Worm (Caenorhabditis elegans) whole organism, mixed stage, embryonic: ENCODE results near the gene D1014.5.

Experiments
- M03D4.4 ChIP-seq: sonication (generic microtip); optimal IDR thresholded peaks from 2 replicates; lab custom pipeline; 2017; ENCODE audit warnings: mild to moderate bottlenecking, missing genetic modification characterization, missing compliant biosample characterization
- bed-3 ChIP-seq: fragments of 200-800 bp; sonication (Bioruptor generic); optimal IDR thresholded peaks from 3 replicates; lab custom pipeline; 2018; ENCODE audit warnings: mild to moderate bottlenecking, missing genetic modification characterization, moderate library complexity, missing compliant biosample characterization
- blmp-1 ChIP-seq: fragments of 150-350 bp; optimal IDR thresholded peaks from 2 replicates; lab custom pipeline; 2014; ENCODE audit warnings: missing biosample characterization, missing genetic modification characterization
- ceh-39 ChIP-seq: fragments of 150-350 bp; optimal IDR thresholded peaks from 2 replicates; lab custom pipeline; 2014; ENCODE audit warnings: missing biosample characterization, missing genetic modification characterization
- ceh-43 ChIP-seq: fragments of 200-800 bp; sonication (Bioruptor generic); optimal IDR thresholded peaks from 2 replicates; lab custom pipeline; 2018; ENCODE audit warnings: mild to moderate bottlenecking, missing genetic modification characterization, moderate library complexity, missing compliant biosample characterization
- ceh-83 ChIP-seq: fragments of 200-800 bp; sonication (Bioruptor generic); optimal IDR thresholded peaks from 2 replicates; lab custom pipeline; 2018; ENCODE audit warnings: mild to moderate bottlenecking, missing genetic modification characterization, missing compliant biosample characterization
- ces-1 ChIP-seq: fragments of 150-350 bp; optimal IDR thresholded peaks from 2 replicates; lab custom pipeline; 2014; ENCODE audit warnings: missing biosample characterization, missing genetic modification reagents, missing genetic modification characterization
- cnd-1 ChIP-seq: fragments of 200-800 bp; sonication (Bioruptor generic); optimal IDR thresholded peaks from 2 replicates; lab custom pipeline; 2018; ENCODE audit warnings: mild to moderate bottlenecking, missing genetic modification characterization, missing compliant biosample characterization
- drap-1 ChIP-seq: fragments of 200-800 bp; sonication (Bioruptor generic); optimal IDR thresholded peaks from 3 replicates; lab custom pipeline; 2018; ENCODE audit warnings: mild to moderate bottlenecking, missing genetic modification characterization, missing compliant biosample characterization
- elt-1 ChIP-seq: sonication (generic microtip); optimal IDR thresholded peaks from 2 replicates; lab custom pipeline; 2017; ENCODE audit warnings: missing genetic modification characterization, mild to moderate bottlenecking, missing compliant biosample characterization, antibody characterized with exemption, moderate library complexity, borderline replicate concordance; ENCODE audit not compliant: insufficient read depth
- flh-1 ChIP-seq: fragments of 200-800 bp; sonication (Bioruptor generic); optimal IDR thresholded peaks from 2 replicates; lab custom pipeline; 2018; ENCODE audit warnings: mild to moderate bottlenecking, missing genetic modification characterization, moderate library complexity, missing compliant biosample characterization
- ham-2 ChIP-seq: fragments of 200-800 bp; sonication (Bioruptor generic); optimal IDR thresholded peaks from 2 replicates; lab custom pipeline; 2018; ENCODE audit warnings: mild to moderate bottlenecking, missing genetic modification characterization, missing compliant biosample characterization
- hlh-1 ChIP-seq: fragments of 150-350 bp; optimal IDR thresholded peaks from 2 replicates; lab custom pipeline; 2014; ENCODE audit warnings: missing biosample characterization, missing genetic modification reagents, missing genetic modification characterization
- lin-13 ChIP-seq: fragments of 150-350 bp; optimal IDR thresholded peaks from 2 replicates; lab custom pipeline; 2014; ENCODE audit warnings: missing biosample characterization, missing genetic modification characterization
- lin-32 ChIP-seq: fragments of 200-800 bp; sonication (Bioruptor generic); optimal IDR thresholded peaks from 2 replicates; lab custom pipeline; 2018; ENCODE audit warnings: mild to moderate bottlenecking, missing genetic modification characterization, missing compliant biosample characterization
- lsy-2 ChIP-seq: fragments of 150-350 bp; optimal IDR thresholded peaks from 2 replicates; lab custom pipeline; 2014; ENCODE audit warnings: missing biosample characterization, missing genetic modification characterization
- mab-5 ChIP-seq: fragments of 150-350 bp; optimal IDR thresholded peaks from 2 replicates; lab custom pipeline; 2014; ENCODE audit warnings: missing biosample characterization, missing genetic modification characterization
- mep-1 ChIP-seq: fragments of 150-350 bp; optimal IDR thresholded peaks from 2 replicates; lab custom pipeline; 2017; ENCODE audit warnings: missing biosample characterization, missing genetic modification reagents, missing genetic modification characterization, inconsistent platforms
- nhr-2 ChIP-seq: fragments of 150-350 bp; optimal IDR thresholded peaks from 2 replicates; lab custom pipeline; 2014; ENCODE audit warnings: missing biosample characterization, missing genetic modification characterization
- nhr-237 ChIP-seq: fragments of 150-350 bp; optimal IDR thresholded peaks from 2 replicates; lab custom pipeline; 2014; ENCODE audit warnings: missing biosample characterization, missing genetic modification characterization
- nhr-28 ChIP-seq: fragments of 150-350 bp; optimal IDR thresholded peaks from 2 replicates; lab custom pipeline; 2014; ENCODE audit warnings: missing biosample characterization, missing genetic modification characterization
- nhr-76 ChIP-seq: sonication (generic microtip); optimal IDR thresholded peaks from 2 replicates; lab custom pipeline; 2017; ENCODE audit warnings: missing biosample characterization, missing genetic modification characterization
- pha-4 ChIP-seq: fragments of 150-350 bp; optimal IDR thresholded peaks from 2 replicates; lab custom pipeline; 2018; ENCODE audit warnings: missing biosample characterization, missing genetic modification reagents, missing genetic modification characterization
- snpc-4 ChIP-seq: fragments of 150-350 bp; optimal IDR thresholded peaks from 2 replicates; lab custom pipeline; 2014; ENCODE audit warnings: missing biosample characterization, missing genetic modification characterization
- sptf-1 ChIP-seq: sonication (generic microtip); optimal IDR thresholded peaks from 2 replicates; lab custom pipeline; 2017; ENCODE audit warnings: mild to moderate bottlenecking, missing genetic modification characterization, moderate library complexity, missing compliant biosample characterization
- tbx-8 ChIP-seq: fragments of 200-800 bp; sonication (Bioruptor generic); optimal IDR thresholded peaks from 2 replicates; lab custom pipeline; 2018; ENCODE audit warnings: mild to moderate bottlenecking, missing genetic modification characterization, moderate library complexity, missing compliant biosample characterization
- unc-120 ChIP-seq: sonication (generic microtip); optimal IDR thresholded peaks from 2 replicates; lab custom pipeline; 2017; ENCODE audit warnings: missing genetic modification characterization, missing compliant biosample characterization; ENCODE audit not compliant: poor library complexity, severe bottlenecking
- unc-39 ChIP-seq: fragments of 150-350 bp; optimal IDR thresholded peaks from 2 replicates; lab custom pipeline; 2014; ENCODE audit warnings: missing biosample characterization, missing genetic modification characterization
- unc-62 ChIP-seq: fragments of 150-350 bp; optimal IDR thresholded peaks from 2 replicates; lab custom pipeline; 2014; ENCODE audit warnings: missing biosample characterization, missing genetic modification reagents, missing genetic modification characterization
- zip-8 ChIP-seq: fragments of 150-350 bp; optimal IDR thresholded peaks from 2 replicates; lab custom pipeline; 2014; ENCODE audit warnings: missing biosample characterization, missing genetic modification characterization
- ztf-11 ChIP-seq: fragments of 150-350 bp; optimal IDR thresholded peaks from 2 replicates; lab custom pipeline; 2014; ENCODE audit warnings: missing biosample characterization, missing genetic modification characterization

The D1014.5 gene

DNA sequence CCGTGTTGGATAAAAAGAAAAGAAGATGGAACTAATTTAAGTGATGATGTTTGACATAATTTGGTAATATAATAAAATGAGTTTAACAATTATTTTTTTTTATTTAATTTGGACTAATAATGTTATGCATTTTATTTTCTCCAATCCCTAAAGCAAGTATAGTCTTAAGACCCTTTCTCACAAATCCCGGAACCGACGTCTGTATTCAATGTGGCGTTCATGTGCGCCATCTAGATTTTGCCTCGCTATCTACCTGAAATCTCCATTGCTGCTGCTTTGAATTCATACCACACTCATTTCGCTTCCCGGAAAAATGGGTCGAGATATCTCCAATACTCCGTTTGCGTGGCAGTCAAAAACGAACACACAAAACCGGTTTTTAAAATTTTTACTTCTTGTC is at the start of gene D1014.5:
TSS of gene D1014.5 (plus strand) at position 301 of the 400 bp plus-strand sequence.
- TF ChIP-seq ceh-39 (tag; lab: Kevin White, UChicago): no peak
- TF ChIP-seq flh-1 (GFP tag; lab: Kevin White, UChicago): no peak
- no peak for TF ChIP-seq mep-1 (tag; lab: Kevin White, UChicago)
- no peak for TF ChIP-seq drap-1
- no peak for TF ChIP-seq unc-39 (tag; lab: Kevin White, UChicago)
- no peak for TF ChIP-seq bed-3
- no peak for TF ChIP-seq nhr-237 (tag; lab: Kevin White, UChicago)
- no peak for TF ChIP-seq unc-62 (GFP tag; lab: Kevin White, UChicago)
- no peak for TF ChIP-seq nhr-76 (tag; lab: Kevin White, UChicago)
- TF ChIP-seq cnd-1 (tag; lab: Kevin White, UChicago): no peak
- TF ChIP-seq blmp-1 (tag; lab: Kevin White, UChicago): no peak

DNA sequence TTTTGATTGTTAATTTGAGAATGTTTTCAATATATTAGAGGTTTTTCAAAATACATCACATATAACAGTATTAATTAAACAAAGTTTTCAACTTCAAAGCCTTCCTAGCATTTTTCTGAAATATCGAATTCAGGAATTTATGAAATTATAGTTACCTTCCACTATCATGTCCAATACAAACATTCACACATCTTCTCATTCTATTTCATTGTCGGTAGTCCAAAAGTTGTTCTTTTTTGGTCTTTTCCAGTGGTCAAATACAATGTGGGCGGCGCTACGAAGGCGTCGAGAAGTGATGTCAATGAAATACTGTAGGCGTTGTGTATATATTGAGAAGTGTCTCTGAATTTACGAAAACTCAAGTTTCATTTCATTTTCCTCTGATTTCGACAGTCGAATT is 47.8 kb upstream of the D1014.5 start, which contains the start of gene catp-3:
TSS of gene catp-3 (plus strand) at position 301 of the 400 bp plus-strand sequence.
- no peak for TF ChIP-seq mab-5 (tag; lab: Kevin White, UChicago)
- no peak for TF ChIP-seq hlh-1 (tag; lab: Kevin White, UChicago)
- TF ChIP-seq ham-2 (GFP tag; lab: Kevin White, UChicago): no peak
- no peak for TF ChIP-seq drap-1
- no peak for TF ChIP-seq M03D4.4 (tag; lab: Kevin White, UChicago)
- TF ChIP-seq unc-120 (tag; lab: Kevin White, UChicago): no peak
- no peak for TF ChIP-seq lin-13 (tag; lab: Kevin White, UChicago)
- no peak for TF ChIP-seq lin-32 (GFP tag; lab: Kevin White, UChicago)
- TF ChIP-seq ceh-43 (GFP tag; lab: Kevin White, UChicago): no peak
- no peak for TF ChIP-seq nhr-2 (tag; lab: Kevin White, UChicago)
- TF ChIP-seq, all 35 proteins: peak for 0

DNA sequence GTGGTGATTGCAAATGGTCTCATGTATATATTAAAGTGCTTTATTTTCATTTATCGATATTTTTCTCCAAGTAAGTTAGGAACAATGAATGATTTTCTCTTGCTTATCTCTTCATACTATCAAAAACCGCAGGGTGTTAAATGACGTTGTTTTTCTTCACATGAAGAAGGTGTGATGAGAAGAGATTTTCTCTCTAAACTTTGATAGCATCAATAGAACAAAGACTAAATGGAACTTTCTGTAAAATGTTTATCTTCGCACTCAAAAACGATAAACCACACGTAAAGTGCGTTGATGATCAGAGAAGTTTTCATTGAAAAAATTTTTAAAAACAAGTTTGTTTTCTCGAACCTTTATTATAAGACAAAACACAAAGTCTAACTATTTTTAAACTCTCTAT is 43.7 kb upstream of the D1014.5 start:
- TF ChIP-seq lsy-2 (tag; lab: Kevin White, UChicago) (no peak), ceh-43 (GFP tag; lab: Kevin White, UChicago) (no peak), drap-1 (no peak), tbx-8 (GFP tag; lab: Kevin White, UChicago) (no peak), pha-4 (no peak), nhr-2 (tag; lab: Kevin White, UChicago) (no peak), blmp-1 (tag; lab: Kevin White, UChicago) (no peak), cnd-1 (tag; lab: Kevin White, UChicago) (no peak), ztf-11 (no peak), M03D4.4 (tag; lab: Kevin White, UChicago) (no peak), ces-1 (GFP tag; lab: Kevin White, UChicago) (no peak), unc-39 (tag; lab: Kevin White, UChicago) (no peak), lin-32 (GFP tag; lab: Kevin White, UChicago) (no peak), ceh-39 (tag; lab: Kevin White, UChicago) (no peak), ceh-83 (no peak), snpc-4 (no peak), lin-13 (tag; lab: Kevin White, UChicago) (no peak)
- TF ChIP-seq, all 35 proteins: peak for 0

DNA sequence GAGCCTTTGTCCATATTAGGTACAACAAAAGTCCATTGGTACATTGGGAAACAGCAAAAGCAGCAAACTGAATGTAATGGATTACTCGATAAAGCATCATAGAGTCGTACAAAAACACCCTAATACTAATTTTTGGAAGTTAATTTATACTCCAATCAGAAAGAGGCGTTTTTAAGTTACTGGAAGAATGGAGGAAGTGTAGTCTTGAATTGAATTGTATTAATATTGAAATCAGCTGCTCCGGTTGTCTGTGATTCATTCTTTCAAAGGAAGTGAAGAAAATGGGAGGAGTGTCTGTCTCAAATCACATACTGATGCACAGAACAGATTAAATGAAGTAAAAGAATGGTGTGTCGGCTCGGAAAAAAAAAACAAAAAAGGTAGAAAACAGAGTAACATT is 41.9 kb upstream of the D1014.5 start, which contains the start of gene str-131:
TSS of gene str-131 (minus strand) at position 101 of the 400 bp plus-strand sequence.
- TF ChIP-seq cnd-1 (tag; lab: Kevin White, UChicago): no peak
- no peak for TF ChIP-seq nhr-76 (tag; lab: Kevin White, UChicago)
- no peak for TF ChIP-seq sptf-1 (tag; lab: Kevin White, UChicago)
- TF ChIP-seq lin-32 (GFP tag; lab: Kevin White, UChicago): no peak
- TF ChIP-seq M03D4.4 (tag; lab: Kevin White, UChicago): no peak

DNA sequence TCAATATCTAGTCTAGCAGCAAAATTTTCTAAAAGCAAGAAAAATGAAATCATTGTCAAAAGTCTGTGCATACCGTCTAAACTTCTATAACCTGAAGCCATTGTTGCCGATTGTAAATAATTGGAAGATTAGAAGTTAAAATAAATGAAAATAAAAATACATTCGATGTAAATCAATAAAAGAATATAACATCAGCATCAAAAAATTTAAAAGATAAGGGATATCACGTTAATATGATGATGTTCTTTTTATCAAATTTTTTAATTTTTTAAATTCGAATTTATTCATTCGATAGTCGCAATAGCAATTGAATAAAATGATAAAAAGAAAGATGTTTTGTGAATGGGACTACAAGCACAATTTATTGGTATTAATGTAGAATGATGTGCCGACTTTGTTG is 38.3 kb upstream of the D1014.5 start, which contains the start of gene C09H5.7:
TSS of gene C09H5.7 (minus strand) at position 101 of the 400 bp plus-strand sequence.
- TF ChIP-seq unc-62 (GFP tag; lab: Kevin White, UChicago) (no peak), nhr-28 (tag; lab: Kevin White, UChicago) (no peak), sptf-1 (tag; lab: Kevin White, UChicago) (no peak), nhr-237 (tag; lab: Kevin White, UChicago) (no peak), ces-1 (GFP tag; lab: Kevin White, UChicago) (no peak), nhr-2 (tag; lab: Kevin White, UChicago) (no peak), blmp-1 (tag; lab: Kevin White, UChicago) (no peak), snpc-4 (no peak), ceh-83 (no peak), ham-2 (GFP tag; lab: Kevin White, UChicago) (no peak), unc-120 (tag; lab: Kevin White, UChicago) (no peak), mab-5 (tag; lab: Kevin White, UChicago) (no peak), lin-32 (GFP tag; lab: Kevin White, UChicago) (no peak), ceh-39 (tag; lab: Kevin White, UChicago) (no peak), elt-1 (tag; lab: Kevin White, UChicago) (no peak), zip-8 (tag; lab: Kevin White, UChicago) (no peak), M03D4.4 (tag; lab: Kevin White, UChicago) (no peak)
